Worm (Caenorhabditis elegans) whole organism, L4 larva: Measurements from ENCODE around the gene srh-220.

Experiments used
- ceh-62 ChIP-seq: sonication (generic microtip); optimal IDR thresholded peaks from 2 replicates; lab custom pipeline; 2017; ENCODE audit warnings: missing biosample characterization, missing genetic modification characterization
- daf-19 ChIP-seq: fragments of 200-800 bp; sonication (Bioruptor generic); conservative IDR thresholded peaks from 2 replicates; pipeline ENCODE4 v1.3.6; 2022; ENCODE audit warnings: missing genetic modification characterization, missing compliant biosample characterization
- fos-1 ChIP-seq: fragments of 150-350 bp; optimal IDR thresholded peaks from 2 replicates; lab custom pipeline; 2014; ENCODE audit warnings: missing biosample characterization, missing genetic modification characterization
- hlh-30 ChIP-seq: sonication (generic microtip); optimal IDR thresholded peaks from 2 replicates; lab custom pipeline; 2017; ENCODE audit warnings: antibody characterized with exemption, mild to moderate bottlenecking, missing genetic modification characterization, missing compliant biosample characterization; ENCODE audit not compliant: insufficient read depth
- lin-13 ChIP-seq: fragments of 150-350 bp; optimal IDR thresholded peaks from 2 replicates; lab custom pipeline; 2014; ENCODE audit warnings: missing biosample characterization, missing genetic modification reagents, missing genetic modification characterization
- lin-39 ChIP-seq: fragments of 150-350 bp; optimal IDR thresholded peaks from 2 replicates; lab custom pipeline; 2014; ENCODE audit warnings: missing biosample characterization, missing genetic modification reagents, missing genetic modification characterization
- mdl-1 ChIP-seq, 2 experiments: fragments of 150-350 bp in 1 of 2; sonication (generic microtip) in 1 of 2; optimal IDR thresholded peaks; 2 replicates each; lab custom pipeline; 2014 to 2017; ENCODE audit warnings: missing biosample characterization in 2 of 2, missing genetic modification characterization in 2 of 2
- mxl-3 ChIP-seq: fragments of 200-800 bp; sonication (Bioruptor generic); optimal IDR thresholded peaks from 2 replicates; lab custom pipeline; 2018; ENCODE audit warnings: mild to moderate bottlenecking, missing genetic modification characterization, missing compliant biosample characterization
- sdz-12 ChIP-seq: fragments of 200-800 bp; sonication (Bioruptor generic); optimal IDR thresholded peaks from 2 replicates; lab custom pipeline; 2018; ENCODE audit warnings: mild to moderate bottlenecking, missing genetic modification characterization, missing compliant biosample characterization
- unc-39 ChIP-seq: sonication (generic microtip); optimal IDR thresholded peaks from 2 replicates; lab custom pipeline; 2017; ENCODE audit warnings: missing biosample characterization, missing genetic modification characterization

- TF ChIP-seq hlh-30 (tag; lab: Kevin White, UChicago): no peak
- peak; percentile 43 for TF ChIP-seq mxl-3 (GFP tag; lab: Kevin White, UChicago)
- no peak for TF ChIP-seq lin-13 (GFP tag; lab: Kevin White, UChicago)
- no peak for TF ChIP-seq daf-19 (GFP tag; lab: Robert Waterston, UW)
- no peak for TF ChIP-seq fos-1
- no peak for TF ChIP-seq unc-39 (tag; lab: Kevin White, UChicago)
- no peak for TF ChIP-seq sdz-12
- TF ChIP-seq ceh-62 (tag; lab: Kevin White, UChicago): no peak
- TF ChIP-seq lin-39 (tag; lab: Kevin White, UChicago): no peak
- TF ChIP-seq mdl-1 (tag; optimal IDR thresholded peaks at IDR 0.05; lab: Kevin White, UChicago): no peak
Measured at ce11 chrIV:3988638-3989152, 10.9 kb upstream of the srh-220 start, which contains the start of gene clec-78.
